Worm (Caenorhabditis elegans): ENCODE results near the gene R13H7.2.

DNA sequence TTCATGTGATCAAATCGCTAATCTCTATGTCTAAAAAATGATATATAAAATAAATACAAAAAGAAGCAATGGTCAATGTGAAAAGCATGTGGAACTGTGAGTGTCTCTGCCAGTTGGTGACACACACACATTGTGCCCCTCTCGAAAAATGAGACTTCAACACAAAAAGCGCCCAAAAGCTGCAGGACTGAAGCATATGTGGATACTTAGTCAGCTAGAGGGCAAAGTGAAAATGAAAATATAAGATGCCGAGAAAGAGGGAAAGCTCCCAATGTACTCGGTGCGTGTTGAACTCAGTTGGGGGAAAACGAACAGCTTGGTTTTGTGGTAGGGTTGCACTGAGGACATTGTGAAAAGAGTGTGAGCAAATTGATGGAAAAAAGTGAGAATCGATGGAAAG, 22.0 kb upstream of the R13H7.2 start:
- no peak for TF ChIP-seq tbx-11 (GFP tag; IDR thresholded peaks at IDR 0.05)
- no peak for TF ChIP-seq ama-1 (optimal IDR thresholded peaks at IDR 0.05)
- no peak for TF ChIP-seq B0310.2 (tag; optimal IDR thresholded peaks at IDR 0.05)
- no peak for TF ChIP-seq flt-1 (GFP tag; IDR thresholded peaks at IDR 0.05)
- no peak for TF ChIP-seq ceh-36 (tag; optimal IDR thresholded peaks at IDR 0.05)
- TF ChIP-seq tra-4 (tag; optimal IDR thresholded peaks at IDR 0.05): no peak
- no peak for TF ChIP-seq scrt-1 (GFP tag; IDR thresholded peaks at IDR 0.05)
- no peak for TF ChIP-seq aly-1 (tag; optimal IDR thresholded peaks at IDR 0.05)
- TF ChIP-seq F13C5.2 (tag; optimal IDR thresholded peaks at IDR 0.05): no peak
- no peak for TF ChIP-seq hmg-4 (GFP tag; optimal IDR thresholded peaks at IDR 0.05)
- TF ChIP-seq ets-7 (tag; optimal IDR thresholded peaks at IDR 0.05): no peak
- no peak for TF ChIP-seq tbx-37 (GFP tag; conservative IDR thresholded peaks at IDR 0.05)
- no peak for TF ChIP-seq hnd-1 (tag; optimal IDR thresholded peaks at IDR 0.05)
- TF ChIP-seq ceh-13 (GFP tag; optimal IDR thresholded peaks at IDR 0.05): no peak

Data from whole organism, early embryonic.